Fruit fly (Drosophila melanogaster): ENCODE measurements around the gene REG.

- TF ChIP-seq pad (GFP tag; optimal IDR thresholded peaks at IDR 0.05) (no peak), kay (GFP tag; ENCODE audit: borderline replicate concordance) (no peak), toe (GFP tag; optimal IDR thresholded peaks at IDR 0.05) (no peak), CG11617 (GFP tag; optimal IDR thresholded peaks at IDR 0.05) (no peak), Clk (GFP tag; optimal IDR thresholded peaks at IDR 0.05) (no peak), bab1 (GFP tag; optimal IDR thresholded peaks at IDR 0.05) (no peak), Crg-1 (GFP tag; optimal IDR thresholded peaks at IDR 0.05) (no peak), Mnt (GFP tag; optimal IDR thresholded peaks at IDR 0.05) (no peak)
Observed at dm6 chrX:13245767-13246166, 33.6 kb downstream of the REG start.
